Fruit fly (Drosophila melanogaster) Kc167 (cell line): ENCODE measurements around the gene CG11898.

ENCODE experiments used
- Myc ChIP-seq: fragments of >200 bp; optimal IDR thresholded peaks from 2 replicates; lab custom pipeline; 2017; ENCODE audit warnings: missing external identifiers
- Sin3A ChIP-seq: fragments of >200 bp; optimal IDR thresholded peaks from 2 replicates; lab custom pipeline; 2018; ENCODE audit warnings: missing external identifiers
- h ChIP-seq: fragments of >200 bp; optimal IDR thresholded peaks from 3 replicates; lab custom pipeline; 2018; ENCODE audit warnings: missing external identifiers
- insv ChIP-seq: fragments of >200 bp; optimal IDR thresholded peaks from 3 replicates; lab custom pipeline; 2018; ENCODE audit warnings: missing external identifiers
- psq ChIP-seq: fragments of >200 bp; optimal IDR thresholded peaks from 2 replicates; lab custom pipeline; 2017; ENCODE audit warnings: missing external identifiers
- ttk ChIP-seq: sonication (Bioruptor generic); optimal IDR thresholded peaks from 2 replicates; lab custom pipeline; 2017; ENCODE audit warnings: missing external identifiers

- TF ChIP-seq Myc = no peak
- no peak for TF ChIP-seq ttk (lab: Kevin White, UChicago)
- TF ChIP-seq h (lab: Kevin White, UChicago) = no peak
- no peak for TF ChIP-seq psq
- no peak for TF ChIP-seq Sin3A (lab: Kevin White, UChicago)
- no peak for TF ChIP-seq insv (lab: Kevin White, UChicago)
These were observed 7.7 kb upstream of the CG11898 start, which contains the start of gene rdog for dm6 chr3R:29157418-29158398.
